Worm (Caenorhabditis elegans): ENCODE data around the gene F47B7.2.

F47B7.2 gene

DNA sequence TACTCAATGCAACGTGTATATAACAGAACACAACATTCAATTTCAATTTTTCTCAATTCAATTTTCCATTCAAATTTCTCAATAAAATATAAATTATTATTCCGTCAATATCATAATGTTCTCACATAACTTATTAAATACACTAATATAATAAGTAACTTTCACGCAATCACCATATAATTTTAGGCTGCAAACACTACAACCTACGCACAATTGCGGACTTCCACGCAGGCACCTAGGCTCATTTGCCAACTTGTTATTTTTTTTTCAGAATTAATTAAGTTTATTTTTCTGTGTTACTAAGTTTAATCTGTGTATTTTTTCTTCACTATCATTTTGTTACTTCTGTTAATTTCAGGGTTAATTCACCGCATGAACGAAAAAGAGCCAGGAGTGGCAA is at the start of gene F47B7.2:
Gene F47B7.2 (plus strand): TSS at position 358 of the 400 bp plus-strand sequence.
- TF ChIP-seq elt-2 (tag; optimal IDR thresholded peaks at IDR 0.05) (peak; percentile 24), mdl-1 (tag; optimal IDR thresholded peaks at IDR 0.05) (no peak), egl-5 (tag; optimal IDR thresholded peaks at IDR 0.05) (no peak), pha-4 (tag; optimal IDR thresholded peaks at IDR 0.05) (peak; percentile 53), nhr-11 (tag; optimal IDR thresholded peaks at IDR 0.05) (no peak), nhr-23 (tag; optimal IDR thresholded peaks at IDR 0.05) (peak; percentile 6), tbx-2 (tag; optimal IDR thresholded peaks at IDR 0.05) (no peak)

DNA sequence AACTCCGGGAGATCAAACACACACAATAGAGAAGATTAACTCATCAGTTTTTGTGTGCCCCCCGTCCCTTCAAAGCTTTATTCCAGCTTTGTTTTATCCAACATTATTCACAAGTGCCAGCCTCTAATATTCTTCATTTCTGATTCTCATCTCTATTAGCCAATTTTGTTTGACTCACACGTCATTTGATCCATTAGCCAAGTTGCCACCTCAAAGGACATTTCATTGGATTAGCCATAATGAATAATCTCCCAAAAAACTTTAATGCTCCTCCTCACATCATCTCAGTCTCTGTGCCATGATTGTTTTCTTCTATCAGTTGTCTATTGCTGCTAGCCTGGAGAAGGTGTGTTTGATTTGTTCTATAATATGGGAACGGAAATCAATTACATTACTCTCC is 47.1 kb upstream of the F47B7.2 start:
- TF ChIP-seq lin-15B (tag; optimal IDR thresholded peaks at IDR 0.05), result no peak
- TF ChIP-seq ztf-11 (tag; optimal IDR thresholded peaks at IDR 0.05), result no peak
- TF ChIP-seq nhr-23 (tag; optimal IDR thresholded peaks at IDR 0.05), result no peak
- no peak for TF ChIP-seq unc-39 (tag; optimal IDR thresholded peaks at IDR 0.05)
- TF ChIP-seq pqm-1 (tag; optimal IDR thresholded peaks at IDR 0.05), result no peak
- TF ChIP-seq ama-1 (optimal IDR thresholded peaks at IDR 0.05), result no peak
- TF ChIP-seq sea-2 (GFP tag; optimal IDR thresholded peaks at IDR 0.05), result no peak
- TF ChIP-seq nhr-76 (tag; optimal IDR thresholded peaks at IDR 0.05), result no peak
- no peak for TF ChIP-seq nhr-237 (tag; optimal IDR thresholded peaks at IDR 0.05)
- TF ChIP-seq ceh-28 (tag; optimal IDR thresholded peaks at IDR 0.05), result no peak
- no peak for TF ChIP-seq mml-1 (tag; optimal IDR thresholded peaks at IDR 0.05)
- TF ChIP-seq ceh-82 (tag; optimal IDR thresholded peaks at IDR 0.05), result no peak
- no peak for TF ChIP-seq lsy-12 (tag; optimal IDR thresholded peaks at IDR 0.05)
- TF ChIP-seq lin-39 (tag; optimal IDR thresholded peaks at IDR 0.05), result no peak
- no peak for TF ChIP-seq tbx-2 (tag; optimal IDR thresholded peaks at IDR 0.05)
- no peak for TF ChIP-seq ZK546.5 (tag; optimal IDR thresholded peaks at IDR 0.05)
- TF ChIP-seq daf-12 (tag; optimal IDR thresholded peaks at IDR 0.05), result no peak
- TF ChIP-seq nhr-25 (tag; optimal IDR thresholded peaks at IDR 0.05), result no peak
- TF ChIP-seq mdl-1 (tag; optimal IDR thresholded peaks at IDR 0.05), result no peak
- TF ChIP-seq nhr-67 (tag; optimal IDR thresholded peaks at IDR 0.05), result no peak

DNA sequence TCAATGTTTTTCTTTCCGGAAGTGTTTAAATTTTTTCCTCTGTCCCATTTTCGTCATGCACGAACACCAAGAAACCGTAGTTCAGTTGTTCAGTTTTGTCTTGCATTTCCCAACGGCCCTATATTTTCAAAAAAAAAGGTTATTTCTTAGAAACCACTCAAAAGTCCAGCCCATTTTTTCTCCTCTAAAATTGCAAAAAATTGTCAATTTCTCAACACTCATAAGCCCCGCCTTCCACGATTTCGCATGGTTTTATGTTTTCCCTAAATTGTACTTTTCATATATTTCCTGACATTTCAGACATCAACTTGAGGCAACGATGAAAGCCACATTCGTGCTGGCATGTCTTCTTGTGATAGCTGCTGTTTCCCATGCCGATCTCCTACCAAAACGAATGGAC is 45.3 kb upstream of the F47B7.2 start, which contains the start of gene nlp-1:
Gene nlp-1 (plus strand): TSS at position 301 of the 400 bp plus-strand sequence.
- no peak for TF ChIP-seq pha-4 (tag; optimal IDR thresholded peaks at IDR 0.05)
- no peak for TF ChIP-seq elt-2 (tag; optimal IDR thresholded peaks at IDR 0.05)
- TF ChIP-seq nhr-12 (tag; optimal IDR thresholded peaks at IDR 0.05), result no peak
- no peak for TF ChIP-seq sea-2 (GFP tag; optimal IDR thresholded peaks at IDR 0.05)
- TF ChIP-seq nhr-76 (tag; optimal IDR thresholded peaks at IDR 0.05), result no peak
- no peak for TF ChIP-seq nhr-11 (tag; optimal IDR thresholded peaks at IDR 0.05)
- TF ChIP-seq fkh-2 (tag; optimal IDR thresholded peaks at IDR 0.05), result no peak

DNA sequence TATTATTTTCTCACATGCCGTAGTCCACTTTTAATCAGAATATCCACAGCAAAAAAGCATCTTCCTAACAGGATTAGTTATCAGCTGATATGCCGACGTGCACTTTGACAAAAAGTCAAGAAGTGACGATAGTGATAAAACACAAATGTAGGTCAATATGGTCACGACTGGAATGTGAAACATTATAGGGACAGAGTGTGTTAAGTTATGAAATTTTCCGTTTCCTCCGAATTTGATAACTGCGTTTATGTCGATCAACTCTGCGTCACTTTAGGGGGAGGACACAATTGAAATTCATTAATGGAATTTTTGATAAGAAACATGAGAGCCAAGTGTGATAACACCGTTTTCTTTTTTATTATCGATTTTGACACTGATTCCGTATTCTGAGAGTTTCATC is 43.6 kb upstream of the F47B7.2 start, which contains the start of gene aex-4:
Gene aex-4 (plus strand): TSS at position 312 of the 400 bp plus-strand sequence.
- TF ChIP-seq pqm-1 (tag; optimal IDR thresholded peaks at IDR 0.05), result peak; percentile 96
- TF ChIP-seq egl-5 (tag; optimal IDR thresholded peaks at IDR 0.05), result no peak
- peak; percentile 45 for TF ChIP-seq jun-1 (tag; optimal IDR thresholded peaks at IDR 0.05)
- TF ChIP-seq elt-2 (tag; optimal IDR thresholded peaks at IDR 0.05), result peak; percentile 97

DNA sequence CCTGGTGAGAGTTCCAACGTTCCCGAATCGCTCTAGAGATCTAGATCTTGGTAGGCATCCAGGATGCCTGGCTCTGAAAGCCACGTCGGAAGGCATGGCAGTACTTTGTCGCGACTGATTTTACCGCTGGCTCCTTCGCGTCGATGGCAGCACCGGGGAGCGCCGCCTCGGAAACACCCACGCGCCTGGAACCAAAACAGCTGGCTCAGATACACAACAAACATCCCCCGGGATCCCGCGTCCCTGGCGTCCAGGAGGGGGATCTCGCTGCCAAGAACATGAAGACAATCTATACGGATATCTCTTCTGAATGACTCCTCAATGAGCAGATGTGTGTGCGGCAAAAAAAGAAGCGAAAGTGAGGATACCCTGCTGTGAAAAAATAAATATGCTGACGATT is 39.2 kb upstream of the F47B7.2 start:
- TF ChIP-seq nhr-12 (tag; optimal IDR thresholded peaks at IDR 0.05) (no peak), fos-1 (tag; optimal IDR thresholded peaks at IDR 0.05) (no peak), lin-39 (tag; optimal IDR thresholded peaks at IDR 0.05) (no peak), lsy-12 (tag; optimal IDR thresholded peaks at IDR 0.05) (no peak)

DNA sequence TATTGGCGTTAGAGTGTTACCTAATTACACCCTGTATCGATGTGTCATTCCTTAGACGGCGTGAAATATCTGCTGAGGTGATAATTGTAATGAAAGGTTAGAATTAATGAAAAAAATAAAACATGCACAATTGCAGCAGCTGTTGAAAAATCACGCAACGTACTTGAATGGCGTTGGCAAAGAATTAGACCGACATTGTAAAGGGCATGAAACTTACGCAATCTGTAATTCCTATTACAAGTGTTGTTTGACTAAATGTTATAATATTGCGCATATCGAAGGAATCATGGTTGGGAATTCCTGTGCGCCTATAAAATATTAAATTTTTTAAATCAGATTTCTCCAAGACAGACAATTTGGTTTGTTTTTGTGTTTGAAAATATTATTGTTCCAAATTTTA is 38.8 kb upstream of the F47B7.2 start, which contains the start of gene tag-18:
Gene tag-18 (minus strand): TSS at position 305 of the 400 bp plus-strand sequence.
- TF ChIP-seq zag-1 (tag; optimal IDR thresholded peaks at IDR 0.05), result no peak
- no peak for TF ChIP-seq daf-12 (tag; optimal IDR thresholded peaks at IDR 0.05)
- no peak for TF ChIP-seq fkh-10 (GFP tag; optimal IDR thresholded peaks at IDR 0.05)
- TF ChIP-seq nhr-28 (tag; optimal IDR thresholded peaks at IDR 0.05), result no peak

DNA sequence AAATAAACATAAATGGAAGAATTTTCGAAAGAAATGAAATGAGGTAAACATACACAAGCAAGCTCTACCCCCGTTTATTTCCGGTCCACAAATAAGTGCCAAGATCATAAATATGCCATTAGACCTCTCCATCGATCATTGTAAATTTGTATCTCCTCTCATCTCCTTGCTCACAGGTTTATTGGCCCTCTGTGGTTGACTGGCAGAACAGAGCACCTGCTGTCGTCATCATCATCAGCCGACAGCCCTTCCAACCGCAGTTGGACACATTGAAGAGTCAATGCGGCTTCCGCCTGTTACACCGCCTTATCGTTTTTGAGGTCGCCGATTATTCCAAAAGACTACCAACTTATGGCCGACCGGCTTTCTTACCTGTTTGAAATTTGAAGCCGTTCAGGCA is 33.9 kb upstream of the F47B7.2 start:
- no peak for TF ChIP-seq sea-2 (GFP tag; optimal IDR thresholded peaks at IDR 0.05)
- no peak for TF ChIP-seq nhr-25 (tag; optimal IDR thresholded peaks at IDR 0.05)
- TF ChIP-seq nhr-76 (tag; optimal IDR thresholded peaks at IDR 0.05), result no peak
- no peak for TF ChIP-seq lsy-12 (tag; optimal IDR thresholded peaks at IDR 0.05)
- no peak for TF ChIP-seq pqm-1 (tag; optimal IDR thresholded peaks at IDR 0.05)
- no peak for TF ChIP-seq R02D3.7 (tag; optimal IDR thresholded peaks at IDR 0.05)
- TF ChIP-seq ceh-82 (tag; optimal IDR thresholded peaks at IDR 0.05), result no peak
- no peak for TF ChIP-seq ZK546.5 (tag; optimal IDR thresholded peaks at IDR 0.05)
- TF ChIP-seq hmg-11 (tag; optimal IDR thresholded peaks at IDR 0.05), result no peak
- TF ChIP-seq tbx-2 (tag; optimal IDR thresholded peaks at IDR 0.05), result no peak
- TF ChIP-seq nhr-28 (tag; optimal IDR thresholded peaks at IDR 0.05), result no peak
- no peak for TF ChIP-seq jun-1 (tag; optimal IDR thresholded peaks at IDR 0.05)

Data from whole organism, L3 larva.